Worm (Caenorhabditis elegans): ENCODE results near the gene mrpl-50.

- no peak for TF ChIP-seq nfya-1 (tag; optimal IDR thresholded peaks at IDR 0.05)
- no peak for TF ChIP-seq hlh-15 (tag; optimal IDR thresholded peaks at IDR 0.05)
- TF ChIP-seq elt-4 (tag; optimal IDR thresholded peaks at IDR 0.05): no peak
- TF ChIP-seq hlh-13 (GFP tag; optimal IDR thresholded peaks at IDR 0.05): no peak
- no peak for TF ChIP-seq fkh-10 (GFP tag; optimal IDR thresholded peaks at IDR 0.05)
- no peak for TF ChIP-seq ama-1 (optimal IDR thresholded peaks at IDR 0.05)
- TF ChIP-seq gmeb-2 (tag; optimal IDR thresholded peaks at IDR 0.05): no peak
- TF ChIP-seq hlh-30 (tag; optimal IDR thresholded peaks at IDR 0.05; ENCODE audit: insufficient read depth): no peak
- no peak for TF ChIP-seq nhr-11 (tag; optimal IDR thresholded peaks at IDR 0.05)
- no peak for TF ChIP-seq rnt-1 (tag; optimal IDR thresholded peaks at IDR 0.05)
- TF ChIP-seq K09A11.1 (tag; optimal IDR thresholded peaks at IDR 0.05; ENCODE audit: insufficient read depth): no peak
- TF ChIP-seq syd-9 (tag; optimal IDR thresholded peaks at IDR 0.05): no peak
Measured at ce11 chrII:8883559-8883958, 46.1 kb upstream of the mrpl-50 start, which contains the start of gene rha-1.

Measured in whole organism, late embryonic.